Worm (Caenorhabditis elegans) whole organism, mixed stage, embryonic: ENCODE results near the gene Y38H6C.8.

ENCODE experiments used
- bed-3 ChIP-seq: fragments of 200-800 bp; sonication (Bioruptor generic); optimal IDR thresholded peaks from 3 replicates; lab custom pipeline; 2018; ENCODE audit warnings: mild to moderate bottlenecking, missing genetic modification characterization, moderate library complexity, missing compliant biosample characterization
- elt-3 ChIP-seq: fragments of 150-350 bp; optimal IDR thresholded peaks from 2 replicates; lab custom pipeline; 2014; ENCODE audit warnings: missing biosample characterization, missing genetic modification characterization
- lsy-2 ChIP-seq: fragments of 150-350 bp; optimal IDR thresholded peaks from 2 replicates; lab custom pipeline; 2014; ENCODE audit warnings: missing biosample characterization, missing genetic modification characterization
- mls-2 ChIP-seq: sonication (generic microtip); optimal IDR thresholded peaks from 2 replicates; lab custom pipeline; 2016; ENCODE audit warnings: mild to moderate bottlenecking, missing genetic modification characterization, moderate library complexity, missing compliant biosample characterization
- nhr-28 ChIP-seq: fragments of 150-350 bp; optimal IDR thresholded peaks from 2 replicates; lab custom pipeline; 2014; ENCODE audit warnings: missing biosample characterization, missing genetic modification characterization
- pha-4 ChIP-seq: fragments of 150-350 bp; optimal IDR thresholded peaks from 2 replicates; lab custom pipeline; 2018; ENCODE audit warnings: missing biosample characterization, missing genetic modification reagents, missing genetic modification characterization
- unc-39 ChIP-seq: fragments of 150-350 bp; optimal IDR thresholded peaks from 2 replicates; lab custom pipeline; 2014; ENCODE audit warnings: missing biosample characterization, missing genetic modification characterization
- ztf-11 ChIP-seq: fragments of 150-350 bp; optimal IDR thresholded peaks from 2 replicates; lab custom pipeline; 2014; ENCODE audit warnings: missing biosample characterization, missing genetic modification characterization

- TF ChIP-seq mls-2 (tag; lab: Kevin White, UChicago) (no peak), pha-4 (no peak), lsy-2 (tag; lab: Kevin White, UChicago) (no peak), ztf-11 (tag; lab: Kevin White, UChicago) (no peak), unc-39 (no peak), elt-3 (tag; lab: Kevin White, UChicago) (no peak), nhr-28 (no peak), bed-3 (GFP tag; lab: Kevin White, UChicago) (no peak)
Measured at ce11 chrV:20545742-20546141, 32.0 kb downstream of the Y38H6C.8 start.
